Fruit fly (Drosophila melanogaster): ENCODE data around the gene Ptpmeg.
A peak's percentile ranks its signal among the peaks of the same experiment; 100 is the strongest.

Gene Ptpmeg

dm6 chr3L:294841-295408 lies 33.0 kb upstream of the Ptpmeg start (continued):
- TF ChIP-seq jing (GFP tag; optimal IDR thresholded peaks at IDR 0.05) (no peak), unpg (GFP tag; optimal IDR thresholded peaks at IDR 0.05) (peak; percentile 25), CG13775 (GFP tag; optimal IDR thresholded peaks at IDR 0.05) (peak; percentile 25), CG43689 (GFP tag; IDR thresholded peaks at IDR 0.05) (no peak), pita (GFP tag; optimal IDR thresholded peaks at IDR 0.05) (no peak), CG1529 (GFP tag; optimal IDR thresholded peaks at IDR 0.05) (peak; percentile 16), CG10274 (GFP tag; optimal IDR thresholded peaks at IDR 0.05) (peak; percentile 49), CG1602 (GFP tag; optimal IDR thresholded peaks at IDR 0.05) (peak; percentile 6), bab2 (GFP tag; optimal IDR thresholded peaks at IDR 0.05) (peak; percentile 3), Sry-β (GFP tag; optimal IDR thresholded peaks at IDR 0.05) (no peak), CG5245 (GFP tag; optimal IDR thresholded peaks at IDR 0.05) (peak; percentile 22), Nf-YC (tag; optimal IDR thresholded peaks at IDR 0.05) (no peak), NC2β (GFP tag; optimal IDR thresholded peaks at IDR 0.05) (no peak), Xrp1 (GFP tag; IDR thresholded peaks at IDR 0.05) (peak; percentile 49; the same call in 1 of the 2 replicates), ato (GFP tag; IDR thresholded peaks at IDR 0.05; ENCODE audit: partially characterized antibody) (no peak), Bgb (GFP tag; IDR thresholded peaks at IDR 0.05; ENCODE audit: partially characterized antibody) (no peak), grau (tag; optimal IDR thresholded peaks at IDR 0.05) (peak; percentile 25), CG13296 (GFP tag; optimal IDR thresholded peaks at IDR 0.05) (no peak), CG11093 (GFP tag; IDR thresholded peaks at IDR 0.05) (0 out of 3 replicates have a peak, but pooled peaks have one; percentile 29), CG1233 (GFP tag; optimal IDR thresholded peaks at IDR 0.05) (peak; percentile 13), caup (GFP tag; optimal IDR thresholded peaks at IDR 0.05; ENCODE audit: severe bottlenecking) (no peak), CG1603 (tag; optimal IDR thresholded peaks at IDR 0.05) (peak; percentile 49), CG15601 (tag; optimal IDR thresholded peaks at IDR 0.05) (peak; percentile 54), sqz (GFP tag; optimal IDR thresholded peaks at IDR 0.05) (no peak), ems (GFP tag; optimal IDR thresholded peaks at IDR 0.05) (no peak), CHES-1-like (GFP tag; optimal IDR thresholded peaks at IDR 0.05) (peak; percentile 8), sc (optimal IDR thresholded peaks at IDR 0.05) (no peak), sc (GFP tag; optimal IDR thresholded peaks at IDR 0.05) (peak; percentile 29), wor (GFP tag; IDR thresholded peaks at IDR 0.05) (no peak), Ssrp (tag; optimal IDR thresholded peaks at IDR 0.05) (peak; percentile 53), ac (GFP tag; optimal IDR thresholded peaks at IDR 0.05) (peak; percentile 6), row (GFP tag; IDR thresholded peaks at IDR 0.05) (peak; percentile 32; the same call in 2 of the 3 replicates), CG15696 (tag; optimal IDR thresholded peaks at IDR 0.05) (peak; percentile 56), tgo (GFP tag; IDR thresholded peaks at IDR 0.05) (no peak), CG10267 (tag; optimal IDR thresholded peaks at IDR 0.05) (peak; percentile 39), croc (GFP tag; conservative IDR thresholded peaks at IDR 0.05) (0 out of 3 replicates have a peak, but pooled peaks have one; percentile 16), Jarid2 (GFP tag; optimal IDR thresholded peaks at IDR 0.05) (no peak), CG7963 (GFP tag; IDR thresholded peaks at IDR 0.05; ENCODE audit: partially characterized antibody) (no peak), CG33557 (GFP tag; optimal IDR thresholded peaks at IDR 0.05) (peak; percentile 37), CG9727 (GFP tag; optimal IDR thresholded peaks at IDR 0.05) (peak; percentile 28), chinmo (GFP tag; IDR thresholded peaks at IDR 0.05; ENCODE audit: partially characterized antibody) (0 out of 4 replicates have a peak, but pooled peaks have one; percentile 63), dimm (GFP tag; IDR thresholded peaks at IDR 0.05) (no peak), CG17361 (GFP tag; IDR thresholded peaks at IDR 0.05) (peak; percentile 64), CG2199 (GFP tag; IDR thresholded peaks at IDR 0.05) (0 out of 3 replicates have a peak, but pooled peaks have one; percentile 14), Xbp1 (GFP tag; optimal IDR thresholded peaks at IDR 0.05) (peak; percentile 16), Six4 (GFP tag; optimal IDR thresholded peaks at IDR 0.05) (no peak), nerfin-1 (tag; optimal IDR thresholded peaks at IDR 0.05) (peak; percentile 13), CG16863 (GFP tag; optimal IDR thresholded peaks at IDR 0.05) (peak; percentile 31), CG6254 (GFP tag; optimal IDR thresholded peaks at IDR 0.05) (peak; percentile 21)

Data from whole organism, embryonic.